Worm (Caenorhabditis elegans): ENCODE results near the gene dim-1.

DNA sequence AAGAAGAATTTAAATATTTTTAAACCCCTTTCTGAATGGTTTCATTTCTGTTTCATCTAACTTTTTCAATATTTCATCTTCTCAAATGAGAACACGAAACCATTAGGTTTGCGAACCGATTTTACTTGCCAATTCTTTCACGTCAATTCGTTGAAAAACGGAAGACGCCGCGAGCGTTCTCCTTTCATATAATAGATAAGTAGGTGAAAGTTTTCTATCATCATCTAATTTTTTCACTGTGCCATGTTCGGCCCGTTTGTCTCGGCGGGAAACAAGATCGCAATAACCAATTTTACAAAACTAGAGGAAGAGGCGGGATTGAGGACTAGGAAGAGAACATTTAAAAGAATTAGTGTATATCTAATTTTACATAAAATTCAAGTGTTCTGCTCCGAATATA is 12.9 kb downstream of the dim-1 start, which contains the start of gene C18A11.4:
- TF ChIP-seq pqm-1 (tag; optimal IDR thresholded peaks at IDR 0.05): no peak
- no peak for TF ChIP-seq daf-8 (GFP tag; IDR thresholded peaks at IDR 0.05)
- no peak for TF ChIP-seq mdl-1 (tag; optimal IDR thresholded peaks at IDR 0.05)
- TF ChIP-seq ama-1 (optimal IDR thresholded peaks at IDR 0.05): no peak
- no peak for TF ChIP-seq F26F4.8 (GFP tag; conservative IDR thresholded peaks at IDR 0.05)
- no peak for TF ChIP-seq jun-1 (tag; optimal IDR thresholded peaks at IDR 0.05)

Measured in whole organism, L4 larva.